Worm (Caenorhabditis elegans) whole organism, L2 larva: Measurements from ENCODE around the gene nspc-14.

Experiments
- C34F6.9 ChIP-seq: fragments of 150-350 bp; optimal IDR thresholded peaks from 2 replicates; lab custom pipeline; 2014; ENCODE audit warnings: missing biosample characterization, missing genetic modification characterization
- R02D3.7 ChIP-seq: fragments of 150-350 bp; optimal IDR thresholded peaks from 2 replicates; lab custom pipeline; 2014; ENCODE audit warnings: missing biosample characterization, missing genetic modification characterization
- Y55F3AM.14 ChIP-seq: fragments of 200-800 bp; sonication (Bioruptor generic); optimal IDR thresholded peaks from 2 replicates; lab custom pipeline; 2018; ENCODE audit warnings: mild to moderate bottlenecking, missing genetic modification characterization, missing compliant biosample characterization
- ZK546.5 ChIP-seq: sonication (generic microtip); optimal IDR thresholded peaks from 2 replicates; lab custom pipeline; 2017; ENCODE audit warnings: missing biosample characterization, missing genetic modification characterization
- alr-1 ChIP-seq: fragments of 150-350 bp; optimal IDR thresholded peaks from 2 replicates; lab custom pipeline; 2014; ENCODE audit warnings: missing biosample characterization, missing genetic modification characterization
- ama-1 ChIP-seq: fragments of 150-350 bp; optimal IDR thresholded peaks from 2 replicates; lab custom pipeline; 2018; ENCODE audit warnings: inconsistent platforms
- ceh-82 ChIP-seq: fragments of 150-350 bp; optimal IDR thresholded peaks from 2 replicates; lab custom pipeline; 2014; ENCODE audit warnings: missing biosample characterization, missing genetic modification characterization
- crh-2 ChIP-seq: sonication (generic microtip); optimal IDR thresholded peaks from 2 replicates; lab custom pipeline; 2017; ENCODE audit warnings: missing biosample characterization, missing genetic modification characterization
- egl-27 ChIP-seq: sonication (generic microtip); optimal IDR thresholded peaks from 3 replicates; lab custom pipeline; 2017; ENCODE audit warnings: missing biosample characterization, missing genetic modification reagents, missing genetic modification characterization
- elt-1 ChIP-seq: fragments of 150-350 bp; optimal IDR thresholded peaks from 2 replicates; lab custom pipeline; 2014; ENCODE audit warnings: missing biosample characterization, missing genetic modification characterization
- elt-3 ChIP-seq: sonication (generic microtip); optimal IDR thresholded peaks from 2 replicates; lab custom pipeline; 2017; ENCODE audit warnings: missing biosample characterization, missing genetic modification characterization
- fos-1 ChIP-seq: fragments of 150-350 bp; optimal IDR thresholded peaks from 2 replicates; lab custom pipeline; 2014; ENCODE audit warnings: missing biosample characterization, missing genetic modification characterization
- gmeb-1 ChIP-seq: fragments of 150-350 bp; optimal IDR thresholded peaks from 2 replicates; lab custom pipeline; 2014; ENCODE audit warnings: missing biosample characterization, missing genetic modification characterization
- lin-11 ChIP-seq: fragments of 150-350 bp; sonication (generic microtip); optimal IDR thresholded peaks from 2 replicates; lab custom pipeline; 2014; ENCODE audit warnings: missing biosample characterization, missing genetic modification characterization, inconsistent platforms, mixed read lengths
- lin-13 ChIP-seq: fragments of 150-350 bp; optimal IDR thresholded peaks from 2 replicates; lab custom pipeline; 2014; ENCODE audit warnings: missing biosample characterization, missing genetic modification reagents, missing genetic modification characterization
- lin-39 ChIP-seq: fragments of 150-350 bp; optimal IDR thresholded peaks from 2 replicates; lab custom pipeline; 2014; ENCODE audit warnings: missing biosample characterization, missing genetic modification reagents, missing genetic modification characterization
- lsy-2 ChIP-seq, 2 experiments: fragments of 150-350 bp in 1 of 2; sonication (generic microtip) in 1 of 2; optimal IDR thresholded peaks; 2 replicates each; lab custom pipeline; 2014 to 2017; ENCODE audit warnings: missing biosample characterization in 2 of 2, missing genetic modification characterization in 2 of 2
- mab-5 ChIP-seq: fragments of 150-350 bp; optimal IDR thresholded peaks from 2 replicates; lab custom pipeline; 2014; ENCODE audit warnings: missing biosample characterization, missing genetic modification characterization
- mbf-1 ChIP-seq: sonication (generic microtip); optimal IDR thresholded peaks from 2 replicates; lab custom pipeline; 2017; ENCODE audit warnings: missing biosample characterization, missing genetic modification characterization
- mdl-1 ChIP-seq, 2 experiments: fragments of 150-350 bp in 1 of 2; sonication (generic microtip) in 1 of 2; optimal IDR thresholded peaks; 2 replicates each; lab custom pipeline; 2017; ENCODE audit warnings: missing biosample characterization in 2 of 2, missing genetic modification characterization in 2 of 2
- nhr-10 ChIP-seq: sonication (generic microtip); optimal IDR thresholded peaks from 2 replicates; lab custom pipeline; 2017; ENCODE audit warnings: missing biosample characterization, missing genetic modification characterization
- nhr-11 ChIP-seq: fragments of 150-350 bp; optimal IDR thresholded peaks from 2 replicates; lab custom pipeline; 2014; ENCODE audit warnings: missing biosample characterization, missing genetic modification characterization
- nhr-12 ChIP-seq: fragments of 150-350 bp; optimal IDR thresholded peaks from 2 replicates; lab custom pipeline; 2014; ENCODE audit warnings: missing biosample characterization, missing genetic modification characterization
- nhr-129 ChIP-seq: fragments of 150-350 bp; optimal IDR thresholded peaks from 2 replicates; lab custom pipeline; 2014; ENCODE audit warnings: missing biosample characterization, missing genetic modification characterization
- nhr-21 ChIP-seq: fragments of 150-350 bp; optimal IDR thresholded peaks from 2 replicates; lab custom pipeline; 2014; ENCODE audit warnings: missing biosample characterization, missing genetic modification characterization
- nhr-23 ChIP-seq: fragments of 150-350 bp; optimal IDR thresholded peaks from 2 replicates; lab custom pipeline; 2014; ENCODE audit warnings: missing biosample characterization, missing genetic modification reagents, missing genetic modification characterization
- nhr-25 ChIP-seq: fragments of 150-350 bp; sonication (generic microtip); optimal IDR thresholded peaks from 3 replicates; lab custom pipeline; 2014; ENCODE audit warnings: missing biosample characterization, missing genetic modification characterization
- nhr-6 ChIP-seq: fragments of 150-350 bp; optimal IDR thresholded peaks from 2 replicates; lab custom pipeline; 2014; ENCODE audit warnings: missing biosample characterization, missing genetic modification characterization
- nhr-77 ChIP-seq: fragments of 150-350 bp; optimal IDR thresholded peaks from 2 replicates; lab custom pipeline; 2014; ENCODE audit warnings: missing biosample characterization, missing genetic modification characterization
- peb-1 ChIP-seq: fragments of 150-350 bp; optimal IDR thresholded peaks from 2 replicates; lab custom pipeline; 2014; ENCODE audit warnings: missing biosample characterization, missing genetic modification characterization
- sem-4 ChIP-seq: fragments of 150-350 bp; optimal IDR thresholded peaks from 2 replicates; lab custom pipeline; 2014; ENCODE audit warnings: missing biosample characterization, missing genetic modification reagents, missing genetic modification characterization
- skn-1 ChIP-seq: sonication (generic microtip); optimal IDR thresholded peaks from 2 replicates; lab custom pipeline; 2017; ENCODE audit warnings: missing biosample characterization, missing genetic modification characterization
- sma-3 ChIP-seq: sonication (generic microtip); optimal IDR thresholded peaks from 2 replicates; lab custom pipeline; 2016; ENCODE audit warnings: missing genetic modification reagents, missing genetic modification characterization, missing compliant biosample characterization
- sma-9 ChIP-seq, 2 experiments: fragments of 150-350 bp in 1 of 2; sonication (generic microtip) in 1 of 2; optimal IDR thresholded peaks; 2 replicates each; lab custom pipeline; 2014 to 2016; ENCODE audit warnings: missing genetic modification characterization in 2 of 2, mild to moderate bottlenecking in 1 of 2, missing biosample characterization in 1 of 2, missing compliant biosample characterization in 1 of 2, missing genetic modification reagents in 1 of 2, moderate library complexity in 1 of 2
- snpc-4 ChIP-seq: fragments of 150-350 bp; optimal IDR thresholded peaks from 2 replicates; lab custom pipeline; 2014; ENCODE audit warnings: missing biosample characterization, missing genetic modification characterization
- unc-55 ChIP-seq: fragments of 150-350 bp; sonication (generic microtip); optimal IDR thresholded peaks from 3 replicates; lab custom pipeline; 2014; ENCODE audit warnings: missing biosample characterization, missing genetic modification reagents, missing genetic modification characterization
- unc-62 ChIP-seq: fragments of 150-350 bp; optimal IDR thresholded peaks from 2 replicates; lab custom pipeline; 2014; ENCODE audit warnings: missing biosample characterization, missing genetic modification reagents, missing genetic modification characterization
- zag-1 ChIP-seq: fragments of 150-350 bp; optimal IDR thresholded peaks from 2 replicates; lab custom pipeline; 2014; ENCODE audit warnings: missing biosample characterization, missing genetic modification characterization
- ztf-1 ChIP-seq: fragments of 200-800 bp; sonication (Bioruptor generic); conservative IDR thresholded peaks from 2 replicates; pipeline ENCODE4 v1.3.6; 2022; ENCODE audit warnings: missing genetic modification characterization, missing compliant biosample characterization
- ztf-11 ChIP-seq: sonication (generic microtip); optimal IDR thresholded peaks from 2 replicates; lab custom pipeline; 2017; ENCODE audit warnings: missing biosample characterization, missing genetic modification characterization
- ztf-4 ChIP-seq: fragments of 150-350 bp; optimal IDR thresholded peaks from 2 replicates; lab custom pipeline; 2014; ENCODE audit warnings: missing biosample characterization, missing genetic modification characterization

Gene nspc-14

ce11 chrX:12346729-12347128 lies 12.1 kb downstream of the nspc-14 start, which contains the start of gene F42F12.11:
Gene F42F12.11 (plus strand): TSS chrX:12347029.
- TF ChIP-seq nhr-77 (tag; lab: Kevin White, UChicago): no peak
- TF ChIP-seq lin-13 (GFP tag; lab: Kevin White, UChicago): no peak
- TF ChIP-seq nhr-25: no peak
- TF ChIP-seq crh-2 (tag; lab: Kevin White, UChicago): no peak
- TF ChIP-seq lin-11: no peak
- no peak for TF ChIP-seq ceh-82 (tag; lab: Kevin White, UChicago)
- TF ChIP-seq ZK546.5 (tag; lab: Kevin White, UChicago): no peak
- no peak for TF ChIP-seq sem-4 (tag; lab: Kevin White, UChicago)
- TF ChIP-seq nhr-21: no peak
- no peak for TF ChIP-seq egl-27 (tag; lab: Kevin White, UChicago)
- TF ChIP-seq nhr-23: no peak
- TF ChIP-seq lsy-2 (tag; optimal IDR thresholded peaks at IDR 0.05; lab: Kevin White, UChicago): no peak
- TF ChIP-seq mdl-1 (tag; optimal IDR thresholded peaks at IDR 0.05; lab: Kevin White, UChicago): no peak
- no peak for TF ChIP-seq nhr-10
- no peak for TF ChIP-seq lin-39
- TF ChIP-seq nhr-129 (tag; lab: Kevin White, UChicago): no peak
- TF ChIP-seq R02D3.7 (tag; lab: Kevin White, UChicago): no peak
- TF ChIP-seq, all 48 proteins: peak for 0

ce11 chrX:12343279-12343678 lies 15.6 kb downstream of the nspc-14 start, which contains the start of the genes nspc-9 and nspc-10:
Gene nspc-9 (minus strand): TSS chrX:12343379.
Gene nspc-10 (plus strand): TSS chrX:12343609.
- TF ChIP-seq ztf-1 (GFP tag; lab: Robert Waterston, UW) (no peak), nhr-6 (tag; lab: Kevin White, UChicago) (no peak), ama-1 (lab: Kevin White, UChicago) (no peak), lin-13 (GFP tag; lab: Kevin White, UChicago) (no peak), elt-1 (tag; lab: Kevin White, UChicago) (no peak), sem-4 (tag; lab: Kevin White, UChicago) (no peak), skn-1 (tag; lab: Kevin White, UChicago) (no peak), nhr-11 (tag; lab: Kevin White, UChicago) (no peak), sma-3 (no peak), mab-5 (no peak), ztf-11 (no peak), snpc-4 (tag; lab: Kevin White, UChicago) (no peak), alr-1 (tag; lab: Kevin White, UChicago) (no peak)
- TF ChIP-seq, all 48 proteins: peak for 0

ce11 chrX:12341338-12341737 lies 17.5 kb downstream of the nspc-14 start, which contains the start of gene zig-2:
Gene zig-2 (minus strand): TSS chrX:12341438.
- TF ChIP-seq nhr-6 (tag; lab: Kevin White, UChicago): no peak
- no peak for TF ChIP-seq sma-3
- no peak for TF ChIP-seq unc-62 (GFP tag; lab: Kevin White, UChicago)
- TF ChIP-seq alr-1 (tag; lab: Kevin White, UChicago): no peak
- TF ChIP-seq mab-5: no peak
- no peak for TF ChIP-seq elt-1 (tag; lab: Kevin White, UChicago)
- TF ChIP-seq nhr-10: no peak
- TF ChIP-seq unc-55 (GFP tag; lab: Kevin White, UChicago): no peak
- TF ChIP-seq ztf-4 (tag; lab: Kevin White, UChicago): no peak
- TF ChIP-seq lsy-2 (tag; optimal IDR thresholded peaks at IDR 0.05; lab: Kevin White, UChicago): no peak
- TF ChIP-seq gmeb-1 (tag; lab: Kevin White, UChicago): no peak
- no peak for TF ChIP-seq crh-2 (tag; lab: Kevin White, UChicago)
- no peak for TF ChIP-seq peb-1 (tag; lab: Kevin White, UChicago)
- no peak for TF ChIP-seq lin-39
- TF ChIP-seq snpc-4 (tag; lab: Kevin White, UChicago): no peak

- TF ChIP-seq sma-3: peak; percentile 17
- TF ChIP-seq fos-1 (tag; lab: Kevin White, UChicago): peak; percentile 25
- TF ChIP-seq nhr-21: peak; percentile 18
- peak; percentile 21 for TF ChIP-seq crh-2 (tag; lab: Kevin White, UChicago)
- TF ChIP-seq ZK546.5 (tag; lab: Kevin White, UChicago): no peak
Observed at ce11 chrX:12337846-12338490, 20.9 kb downstream of the nspc-14 start, which contains the start of gene srd-44. Gene srd-44 (plus strand): TSS chrX:12338440.

ce11 chrX:12335808-12336207 lies 23.0 kb downstream of the nspc-14 start, which contains the start of gene srd-48:
Gene srd-48 (plus strand): TSS chrX:12336108.
- TF ChIP-seq unc-55 (GFP tag; lab: Kevin White, UChicago) (no peak), peb-1 (tag; lab: Kevin White, UChicago) (no peak), sma-9 (GFP tag; optimal IDR thresholded peaks at IDR 0.05; lab: Kevin White, UChicago) (no peak), sma-9 (tag; optimal IDR thresholded peaks at IDR 0.05; lab: Kevin White, UChicago) (no peak), snpc-4 (tag; lab: Kevin White, UChicago) (no peak), ama-1 (lab: Kevin White, UChicago) (no peak), fos-1 (tag; lab: Kevin White, UChicago) (no peak), elt-1 (tag; lab: Kevin White, UChicago) (no peak), C34F6.9 (tag; lab: Kevin White, UChicago) (no peak), Y55F3AM.14 (GFP tag; lab: Kevin White, UChicago) (no peak), elt-3 (no peak), nhr-129 (tag; lab: Kevin White, UChicago) (no peak), skn-1 (tag; lab: Kevin White, UChicago) (no peak), nhr-12 (tag; lab: Kevin White, UChicago) (no peak), mbf-1 (tag; lab: Kevin White, UChicago) (no peak), zag-1 (no peak), mdl-1 (tag; optimal IDR thresholded peaks at IDR 0.05; lab: Kevin White, UChicago) (no peak), lin-11 (no peak), ztf-4 (tag; lab: Kevin White, UChicago) (no peak)
- TF ChIP-seq, all 48 proteins: peak for 0
